Worm (Caenorhabditis elegans): ENCODE data around the gene F44D12.8.

F44D12.8 gene

DNA sequence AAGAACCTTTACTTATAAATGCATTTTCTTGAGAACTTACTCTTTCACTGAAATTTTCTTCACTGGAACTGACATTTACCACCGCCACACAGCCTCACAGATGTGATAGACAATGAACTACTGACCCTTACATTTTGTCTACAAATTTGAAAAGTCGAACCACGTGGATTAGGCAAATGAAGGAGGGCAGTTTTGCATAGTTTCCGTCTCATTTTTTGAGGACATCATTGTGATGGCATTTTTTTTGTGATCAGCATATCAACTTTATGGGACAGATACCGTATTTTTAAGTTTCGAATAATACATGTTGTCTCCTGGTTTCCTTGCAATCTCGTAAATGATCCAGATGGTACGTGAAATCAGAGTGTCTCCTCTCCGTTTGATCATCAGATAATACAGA lies 49.4 kb downstream of the F44D12.8 start, which contains the start of gene W01B6.3:
TSS of gene W01B6.3 (minus strand) at position 101 of the 400 bp plus-strand sequence.
- TF ChIP-seq T22C8.4 (GFP tag; IDR thresholded peaks at IDR 0.05) = no peak
- no peak for TF ChIP-seq ref-1 (GFP tag; conservative IDR thresholded peaks at IDR 0.05)
- TF ChIP-seq cog-1 (tag; optimal IDR thresholded peaks at IDR 0.05) = no peak
- TF ChIP-seq med-1 (GFP tag; optimal IDR thresholded peaks at IDR 0.05; ENCODE audit: insufficient read depth) = no peak
- TF ChIP-seq klf-2 (GFP tag; conservative IDR thresholded peaks at IDR 0.05) = no peak
